Comparison of ENCODE assay signal across 1 fruit fly cellular context in the genomic region with DNA sequence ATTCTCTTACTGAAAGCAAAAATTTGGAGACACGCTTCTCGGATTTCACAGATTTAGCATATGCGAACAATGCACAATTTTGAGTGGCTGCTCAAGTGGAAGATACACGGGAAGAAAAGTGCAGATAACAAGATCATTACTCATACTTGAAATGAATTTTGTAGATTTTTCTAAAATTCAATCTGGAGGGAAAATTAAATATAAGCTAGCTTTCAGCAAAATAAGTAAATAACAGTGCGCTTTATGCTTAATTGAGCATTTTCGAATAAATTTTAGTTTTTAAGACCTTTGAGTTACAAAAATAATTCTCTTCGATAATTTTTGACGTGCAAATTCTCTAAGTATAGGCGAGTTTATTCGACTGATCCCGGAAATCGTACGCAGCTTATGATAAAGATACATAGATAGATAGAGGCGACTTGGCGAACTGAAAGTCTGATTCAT.
A peak's percentile ranks its signal among the peaks of the same experiment; 100 is the strongest.
TF ChIP-seq lines count a peak whose summit lies in the region.

No protein-coding gene starts in this region.

TF ChIP-seq in whole organism, embryonic, 481 proteins besides CTCF, POLR2A, EP300 and RAD21 (continued from another document):
- TF ChIP-seq CG34422 (GFP tag; IDR thresholded peaks at IDR 0.05; lab: Robert Waterston, UW) (peak; percentile 24; the same call in 1 of the 3 replicates), CG18764 (GFP tag; optimal IDR thresholded peaks at IDR 0.05; lab: Kevin White, UChicago) (peak; percentile 41), lbe (GFP tag; optimal IDR thresholded peaks at IDR 0.05; lab: Kevin White, UChicago) (peak; percentile 47), Hmr (GFP tag; optimal IDR thresholded peaks at IDR 0.05; lab: Kevin White, UChicago) (peak; percentile 22), D19B (GFP tag; optimal IDR thresholded peaks at IDR 0.05; lab: Kevin White, UChicago) (peak; percentile 22), CG31224 (GFP tag; IDR thresholded peaks at IDR 0.05; lab: Robert Waterston, UW) (no peak), croc (GFP tag; conservative IDR thresholded peaks at IDR 0.05; lab: Robert Waterston, UW) (0 out of 3 replicates have a peak, but pooled peaks have one; percentile 24), jing (GFP tag; optimal IDR thresholded peaks at IDR 0.05; lab: Kevin White, UChicago) (no peak), slbo (GFP tag; IDR thresholded peaks at IDR 0.05; lab: Robert Waterston, UW) (no peak), Fer3 (tag; optimal IDR thresholded peaks at IDR 0.05; lab: Kevin White, UChicago) (peak; percentile 58), CG10979 (tag; optimal IDR thresholded peaks at IDR 0.05; lab: Kevin White, UChicago) (peak; percentile 74), CG7839 (tag; optimal IDR thresholded peaks at IDR 0.05; lab: Kevin White, UChicago) (peak; percentile 76), gcm (GFP tag; optimal IDR thresholded peaks at IDR 0.05; lab: Kevin White, UChicago) (peak; percentile 8), CG4730 (GFP tag; IDR thresholded peaks at IDR 0.05; lab: Robert Waterston, UW) (no peak), Aef1 (GFP tag; IDR thresholded peaks at IDR 0.05; lab: Robert Waterston, UW) (peak; percentile 25; the same call in 2 of the 3 replicates), ranshi (GFP tag; IDR thresholded peaks at IDR 0.05; lab: Robert Waterston, UW) (0 out of 2 replicates have a peak, but pooled peaks have one; percentile 16), CG1603 (tag; optimal IDR thresholded peaks at IDR 0.05; lab: Kevin White, UChicago) (peak; percentile 32), CG14014 (GFP tag; IDR thresholded peaks at IDR 0.05; lab: Robert Waterston, UW) (no peak), Pdp1 (GFP tag; optimal IDR thresholded peaks at IDR 0.05; lab: Kevin White, UChicago) (peak in 1 of 2 experiments; percentile 24), ttk (GFP tag; IDR thresholded peaks at IDR 0.05; lab: Robert Waterston, UW) (peak; percentile 16; the same call in 1 of the 2 replicates), CG13894 (tag; optimal IDR thresholded peaks at IDR 0.05; lab: Kevin White, UChicago) (no peak), bab2 (GFP tag; optimal IDR thresholded peaks at IDR 0.05; lab: Kevin White, UChicago) (peak; percentile 58), CG12071 (GFP tag; optimal IDR thresholded peaks at IDR 0.05; lab: Kevin White, UChicago) (peak; percentile 50), sisA (GFP tag; IDR thresholded peaks at IDR 0.05; lab: Robert Waterston, UW) (peak; percentile 46; the same call in 1 of the 2 replicates), Mrtf (GFP tag; IDR thresholded peaks at IDR 0.05; lab: Robert Waterston, UW) (no peak), CG15269 (tag; optimal IDR thresholded peaks at IDR 0.05; lab: Kevin White, UChicago) (peak; percentile 19), caup (GFP tag; optimal IDR thresholded peaks at IDR 0.05; lab: Kevin White, UChicago; ENCODE audit: severe bottlenecking) (peak; percentile 4), Abd-B (GFP tag; optimal IDR thresholded peaks at IDR 0.05; lab: Kevin White, UChicago) (peak; percentile 55), Trl (optimal IDR thresholded peaks at IDR 0.05; lab: Kevin White, UChicago) (no peak), Trl (GFP tag; optimal IDR thresholded peaks at IDR 0.05; lab: Kevin White, UChicago) (peak; percentile 34), CoRest (tag; optimal IDR thresholded peaks at IDR 0.05; lab: Kevin White, UChicago) (peak; percentile 3), Hr51 (GFP tag; optimal IDR thresholded peaks at IDR 0.05; lab: Kevin White, UChicago) (peak in 1 of 2 experiments; percentile 22), gsb-n (tag; optimal IDR thresholded peaks at IDR 0.05; lab: Kevin White, UChicago) (no peak), CG12104 (GFP tag; optimal IDR thresholded peaks at IDR 0.05; lab: Kevin White, UChicago) (peak; percentile 49), zf30C (GFP tag; optimal IDR thresholded peaks at IDR 0.05; lab: Kevin White, UChicago) (peak; percentile 61), E2f1 (GFP tag; IDR thresholded peaks at IDR 0.05; lab: Robert Waterston, UW) (peak; percentile 48; the same call in 1 of the 2 replicates), toy (GFP tag; IDR thresholded peaks at IDR 0.05; lab: Robert Waterston, UW) (no peak), Med (GFP tag; lab: Kevin White, UChicago) (peak; percentile 85), CG1792 (GFP tag; optimal IDR thresholded peaks at IDR 0.05; lab: Kevin White, UChicago) (peak; percentile 27), dmrt99B (tag; optimal IDR thresholded peaks at IDR 0.05; lab: Kevin White, UChicago) (peak; percentile 78), Ets65A (GFP tag; lab: Kevin White, UChicago) (peak; percentile 92), ara (GFP tag; IDR thresholded peaks at IDR 0.05; lab: Robert Waterston, UW) (peak; percentile 50; the same call in 1 of the 2 replicates), Six4 (GFP tag; optimal IDR thresholded peaks at IDR 0.05; lab: Kevin White, UChicago) (peak; percentile 47), CG17361 (GFP tag; IDR thresholded peaks at IDR 0.05; lab: Robert Waterston, UW) (peak; percentile 39; the same call in 2 of the 3 replicates), pnt (GFP tag; optimal IDR thresholded peaks at IDR 0.05; lab: Kevin White, UChicago) (peak; percentile 60), CG13624 (GFP tag; optimal IDR thresholded peaks at IDR 0.05; lab: Kevin White, UChicago) (peak; percentile 31), D19A (tag; optimal IDR thresholded peaks at IDR 0.05; lab: Kevin White, UChicago) (peak; percentile 51), sens (GFP tag; lab: Kevin White, UChicago) (peak; percentile 94), Sox100B (GFP tag; optimal IDR thresholded peaks at IDR 0.05; lab: Kevin White, UChicago) (peak; percentile 57), Drgx (GFP tag; IDR thresholded peaks at IDR 0.05; lab: Robert Waterston, UW) (peak; percentile 60), CG17829 (tag; optimal IDR thresholded peaks at IDR 0.05; lab: Kevin White, UChicago) (peak; percentile 33), Dref (GFP tag; IDR thresholded peaks at IDR 0.05; lab: Robert Waterston, UW) (no peak), H2.0 (GFP tag; IDR thresholded peaks at IDR 0.05; lab: Robert Waterston, UW) (no peak), D (optimal IDR thresholded peaks at IDR 0.05; lab: Kevin White, UChicago) (no peak), D (GFP tag; optimal IDR thresholded peaks at IDR 0.05; lab: Kevin White, UChicago) (peak; percentile 67), jumu (GFP tag; optimal IDR thresholded peaks at IDR 0.05; lab: Kevin White, UChicago) (peak; percentile 2), CG15514 (GFP tag; optimal IDR thresholded peaks at IDR 0.05; lab: Kevin White, UChicago) (peak; percentile 35), Usf (GFP tag; optimal IDR thresholded peaks at IDR 0.05; lab: Kevin White, UChicago) (no peak), tap (tag; optimal IDR thresholded peaks at IDR 0.05; lab: Kevin White, UChicago) (peak; percentile 17), GATAe (GFP tag; conservative IDR thresholded peaks at IDR 0.05; lab: Robert Waterston, UW) (no peak), CG14441 (GFP tag; IDR thresholded peaks at IDR 0.05; lab: Robert Waterston, UW) (peak; percentile 38; the same call in 1 of the 2 replicates), CG4820 (GFP tag; optimal IDR thresholded peaks at IDR 0.05; lab: Kevin White, UChicago) (peak; percentile 51), CG8944 (GFP tag; optimal IDR thresholded peaks at IDR 0.05; lab: Kevin White, UChicago) (peak; percentile 30), tin (GFP tag; optimal IDR thresholded peaks at IDR 0.05; lab: Kevin White, UChicago) (peak; percentile 57), stc (GFP tag; IDR thresholded peaks at IDR 0.05; lab: Robert Waterston, UW) (no peak), Meics (GFP tag; optimal IDR thresholded peaks at IDR 0.05; lab: Kevin White, UChicago) (peak; percentile 50), pan (optimal IDR thresholded peaks at IDR 0.05; lab: Kevin White, UChicago) (no peak), pan (GFP tag; optimal IDR thresholded peaks at IDR 0.05 in 1 of 2, IDR thresholded peaks at IDR 0.05 in 1 of 2) (peak in 1 of 2 experiments; percentile 63), Dad (GFP tag; optimal IDR thresholded peaks at IDR 0.05; lab: Kevin White, UChicago) (peak; percentile 1), gce (GFP tag; IDR thresholded peaks at IDR 0.05; lab: Robert Waterston, UW) (no peak), CG8281 (tag; optimal IDR thresholded peaks at IDR 0.05; lab: Kevin White, UChicago) (peak; percentile 3), CG4854 (GFP tag; optimal IDR thresholded peaks at IDR 0.05; lab: Kevin White, UChicago) (peak; percentile 34), CG8478 (optimal IDR thresholded peaks at IDR 0.05; lab: Kevin White, UChicago) (no peak), CG5180 (GFP tag; optimal IDR thresholded peaks at IDR 0.05; lab: Kevin White, UChicago) (peak; percentile 22), nmo (GFP tag; optimal IDR thresholded peaks at IDR 0.05; lab: Kevin White, UChicago) (peak; percentile 73), CG5245 (GFP tag; optimal IDR thresholded peaks at IDR 0.05; lab: Kevin White, UChicago) (peak; percentile 36), abd-A (tag; optimal IDR thresholded peaks at IDR 0.05; lab: Kevin White, UChicago) (no peak), CG8388 (GFP tag; optimal IDR thresholded peaks at IDR 0.05; lab: Kevin White, UChicago) (peak; percentile 40), CG32532 (GFP tag; IDR thresholded peaks at IDR 0.05; lab: Robert Waterston, UW) (peak; percentile 38; the same call in 1 of the 2 replicates), gem (tag; optimal IDR thresholded peaks at IDR 0.05; lab: Kevin White, UChicago) (peak; percentile 76), CG1233 (GFP tag; optimal IDR thresholded peaks at IDR 0.05; lab: Kevin White, UChicago) (peak; percentile 59), Xrp1 (GFP tag; IDR thresholded peaks at IDR 0.05; lab: Robert Waterston, UW) (peak; percentile 57; the same call in 1 of the 2 replicates), Sox102F (GFP tag; optimal IDR thresholded peaks at IDR 0.05; lab: Kevin White, UChicago) (peak; percentile 3), bcd (GFP tag; optimal IDR thresholded peaks at IDR 0.05; lab: Kevin White, UChicago) (peak; percentile 45), Ada2b (GFP tag; IDR thresholded peaks at IDR 0.05; lab: Robert Waterston, UW) (peak; percentile 48), chif (GFP tag; optimal IDR thresholded peaks at IDR 0.05; lab: Kevin White, UChicago) (peak in 1 of 2 experiments; percentile 49), CG10654 (GFP tag; optimal IDR thresholded peaks at IDR 0.05; lab: Kevin White, UChicago) (peak; percentile 48), Antp (GFP tag; optimal IDR thresholded peaks at IDR 0.05; lab: Kevin White, UChicago) (peak; percentile 12), CG15011 (GFP tag; optimal IDR thresholded peaks at IDR 0.05; lab: Kevin White, UChicago) (peak; percentile 22), zen (tag; optimal IDR thresholded peaks at IDR 0.05; lab: Kevin White, UChicago) (peak; percentile 51), CG3838 (GFP tag; optimal IDR thresholded peaks at IDR 0.05; lab: Kevin White, UChicago) (no peak), trem (tag; optimal IDR thresholded peaks at IDR 0.05; lab: Kevin White, UChicago) (peak; percentile 30), dmrt11E (tag; optimal IDR thresholded peaks at IDR 0.05; lab: Kevin White, UChicago) (peak; percentile 5), CG7271 (tag; optimal IDR thresholded peaks at IDR 0.05; lab: Kevin White, UChicago) (no peak), Max (GFP tag; optimal IDR thresholded peaks at IDR 0.05; lab: Kevin White, UChicago) (peak; percentile 17), prd (optimal IDR thresholded peaks at IDR 0.05; lab: Kevin White, UChicago) (no peak), prd (GFP tag; IDR thresholded peaks at IDR 0.05; lab: Robert Waterston, UW) (peak; percentile 18; the same call in 1 of the 3 replicates), CG8359 (GFP tag; optimal IDR thresholded peaks at IDR 0.05; lab: Kevin White, UChicago; ENCODE audit: borderline replicate concordance) (peak; percentile 50), CG17328 (GFP tag; IDR thresholded peaks at IDR 0.05; lab: Robert Waterston, UW) (no peak), CG9797 (GFP tag; optimal IDR thresholded peaks at IDR 0.05; lab: Kevin White, UChicago) (no peak), CG10267 (tag; optimal IDR thresholded peaks at IDR 0.05; lab: Kevin White, UChicago) (peak; percentile 55), HHEX (GFP tag; optimal IDR thresholded peaks at IDR 0.05; lab: Kevin White, UChicago) (peak; percentile 60), nau (GFP tag; optimal IDR thresholded peaks at IDR 0.05; lab: Kevin White, UChicago) (peak; percentile 56), CG18262 (tag; optimal IDR thresholded peaks at IDR 0.05; lab: Kevin White, UChicago) (peak; percentile 61), eve (GFP tag; optimal IDR thresholded peaks at IDR 0.05; lab: Kevin White, UChicago) (peak in 1 of 2 experiments; percentile 61), lmd (GFP tag; IDR thresholded peaks at IDR 0.05; lab: Robert Waterston, UW) (0 out of 2 replicates have a peak, but pooled peaks have one; percentile 35), CG11504 (tag; optimal IDR thresholded peaks at IDR 0.05; lab: Kevin White, UChicago) (peak; percentile 80), Fer1 (GFP tag; optimal IDR thresholded peaks at IDR 0.05; lab: Kevin White, UChicago) (peak; percentile 54)
